Fruit fly (Drosophila melanogaster): ENCODE measurements around the gene CG17361.

dm6 chr3L:14031171-14032126 lies 34.5 kb downstream of the CG17361 start, which contains the start of the genes CG6650 and endos:
- no peak for TF ChIP-seq lola (GFP tag; optimal IDR thresholded peaks at IDR 0.05)
- peak; percentile 43 for TF ChIP-seq sage (GFP tag; optimal IDR thresholded peaks at IDR 0.05)
- no peak for TF ChIP-seq pan (optimal IDR thresholded peaks at IDR 0.05)
- no peak for TF ChIP-seq Abd-B (GFP tag; optimal IDR thresholded peaks at IDR 0.05)
- TF ChIP-seq brk (GFP tag; optimal IDR thresholded peaks at IDR 0.05): peak; percentile 38
- TF ChIP-seq Mio (GFP tag; optimal IDR thresholded peaks at IDR 0.05): no peak
- no peak for TF ChIP-seq CrebA (GFP tag; optimal IDR thresholded peaks at IDR 0.05; ENCODE audit: borderline replicate concordance)
- peak in 1 of 2 experiments; percentile 31 for TF ChIP-seq foxo (GFP tag; optimal IDR thresholded peaks at IDR 0.05)
- peak; percentile 74 for TF ChIP-seq h (GFP tag; optimal IDR thresholded peaks at IDR 0.05)
- TF ChIP-seq Dfd (GFP tag; optimal IDR thresholded peaks at IDR 0.05): no peak
- no peak for TF ChIP-seq Hr78 (GFP tag; optimal IDR thresholded peaks at IDR 0.05)

All from whole organism, wandering third instar larva.